Worm (Caenorhabditis elegans): ENCODE measurements around the gene F54B8.4.
"Not testable (repeated sequence)": the region's sequence is repeated elsewhere in the genome, so short reads cannot be mapped to it uniquely, and the experiment has no call there.

Gene F54B8.4

ce11 chrV:15803748-15804147 lies 12.4 kb upstream of the F54B8.4 start, which contains the start of gene T26E4.18:
TSS of gene T26E4.18 (minus strand) at chrV:15803848.
- not testable (repeated sequence) for TF ChIP-seq ceh-13 (GFP tag; optimal IDR thresholded peaks at IDR 0.05); ets-7 (tag; optimal IDR thresholded peaks at IDR 0.05); B0310.2 (tag; optimal IDR thresholded peaks at IDR 0.05)

ce11 chrV:15807420-15807819 lies 8.8 kb upstream of the F54B8.4 start, which contains the start of gene srsx-38:
TSS of gene srsx-38 (minus strand) at chrV:15807520.
- TF ChIP-seq sea-1 (GFP tag; conservative IDR thresholded peaks at IDR 0.05); ceh-36 (tag; optimal IDR thresholded peaks at IDR 0.05); hnd-1 (tag; optimal IDR thresholded peaks at IDR 0.05): not testable (repeated sequence)

- TF ChIP-seq ceh-13 (GFP tag; optimal IDR thresholded peaks at IDR 0.05), result no peak
Observed at ce11 chrV:15809543-15809942, 6.6 kb upstream of the F54B8.4 start, which contains the start of gene srsx-36. TSS of gene srsx-36 (minus strand) at chrV:15809643.

- no peak for TF ChIP-seq tbx-37 (GFP tag; conservative IDR thresholded peaks at IDR 0.05)
- no peak for TF ChIP-seq ets-7 (tag; optimal IDR thresholded peaks at IDR 0.05)
- no peak for TF ChIP-seq ceh-13 (GFP tag; optimal IDR thresholded peaks at IDR 0.05)
- no peak for TF ChIP-seq hnd-1 (tag; optimal IDR thresholded peaks at IDR 0.05)
- TF ChIP-seq tbx-11 (GFP tag; IDR thresholded peaks at IDR 0.05), result no peak
- no peak for TF ChIP-seq ceh-36 (tag; optimal IDR thresholded peaks at IDR 0.05)
- TF ChIP-seq pes-1 (GFP tag; IDR thresholded peaks at IDR 0.05), result no peak
- no peak for TF ChIP-seq F13C5.2 (tag; optimal IDR thresholded peaks at IDR 0.05)
- no peak for TF ChIP-seq ama-1 (optimal IDR thresholded peaks at IDR 0.05)
- no peak for TF ChIP-seq hmg-4 (GFP tag; optimal IDR thresholded peaks at IDR 0.05)
Observed at ce11 chrV:15810446-15810845, 5.7 kb upstream of the F54B8.4 start, which contains the start of gene F54B8.1. TSS of gene F54B8.1 (plus strand) at chrV:15810746.

- not testable (repeated sequence) for TF ChIP-seq tra-4 (tag; optimal IDR thresholded peaks at IDR 0.05); scrt-1 (GFP tag; IDR thresholded peaks at IDR 0.05); aly-1 (tag; optimal IDR thresholded peaks at IDR 0.05)
Observed at ce11 chrV:15811982-15812381, 4.2 kb upstream of the F54B8.4 start, which contains the start of gene nhr-282. TSS of gene nhr-282 (plus strand) at chrV:15812282.

- TF ChIP-seq F13C5.2 (tag; optimal IDR thresholded peaks at IDR 0.05) (no peak), ceh-13 (GFP tag; optimal IDR thresholded peaks at IDR 0.05) (no peak), pes-1 (GFP tag; IDR thresholded peaks at IDR 0.05) (no peak), ets-7 (tag; optimal IDR thresholded peaks at IDR 0.05) (no peak), aly-1 (tag; optimal IDR thresholded peaks at IDR 0.05) (no peak), ceh-36 (tag; optimal IDR thresholded peaks at IDR 0.05) (no peak), tbx-11 (GFP tag; IDR thresholded peaks at IDR 0.05) (no peak), sea-1 (GFP tag; conservative IDR thresholded peaks at IDR 0.05) (no peak), hmg-4 (GFP tag; optimal IDR thresholded peaks at IDR 0.05) (no peak), scrt-1 (GFP tag; IDR thresholded peaks at IDR 0.05) (no peak), flt-1 (GFP tag; IDR thresholded peaks at IDR 0.05) (no peak), hnd-1 (tag; optimal IDR thresholded peaks at IDR 0.05) (no peak)
Observed at ce11 chrV:15817746-15818145, 1.6 kb downstream of the F54B8.4 start, which contains the start of gene abf-3. TSS of gene abf-3 (minus strand) at chrV:15817846.

DNA sequence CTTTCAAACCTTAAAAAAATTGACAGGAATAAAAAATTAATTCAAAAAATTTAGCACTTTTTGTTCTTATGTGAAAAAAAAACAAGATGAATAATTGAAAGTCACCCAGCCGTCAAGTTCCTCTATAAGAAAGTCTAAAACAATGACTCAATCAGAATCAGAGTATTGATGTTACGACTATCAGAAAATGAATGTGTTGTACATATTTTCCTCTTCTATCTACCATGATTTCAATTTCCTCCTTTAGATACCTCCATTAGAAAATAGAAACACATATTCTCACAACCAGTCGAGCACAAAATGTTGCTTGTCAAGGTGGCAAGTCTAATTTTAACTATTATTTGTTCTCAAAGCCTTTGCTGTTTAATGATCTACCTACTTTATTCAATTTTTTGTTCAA lies 3.8 kb downstream of the F54B8.4 start, which contains the start of gene srbc-48:
TSS of gene srbc-48 (plus strand) at position 301 of the 400 bp plus-strand sequence.
- TF ChIP-seq ceh-36 (tag; optimal IDR thresholded peaks at IDR 0.05) (no peak), tbx-11 (GFP tag; IDR thresholded peaks at IDR 0.05) (no peak), aly-1 (tag; optimal IDR thresholded peaks at IDR 0.05) (no peak), ceh-13 (GFP tag; optimal IDR thresholded peaks at IDR 0.05) (no peak), B0310.2 (tag; optimal IDR thresholded peaks at IDR 0.05) (no peak), flt-1 (GFP tag; IDR thresholded peaks at IDR 0.05) (no peak), sea-1 (GFP tag; conservative IDR thresholded peaks at IDR 0.05) (no peak), scrt-1 (GFP tag; IDR thresholded peaks at IDR 0.05) (no peak), hmbx-1 (tag; optimal IDR thresholded peaks at IDR 0.05) (no peak), pes-1 (GFP tag; IDR thresholded peaks at IDR 0.05) (no peak), ama-1 (optimal IDR thresholded peaks at IDR 0.05) (no peak), F13C5.2 (tag; optimal IDR thresholded peaks at IDR 0.05) (no peak), tra-4 (tag; optimal IDR thresholded peaks at IDR 0.05) (no peak), tbx-37 (GFP tag; conservative IDR thresholded peaks at IDR 0.05) (no peak), ets-7 (tag; optimal IDR thresholded peaks at IDR 0.05) (no peak), hmg-4 (GFP tag; optimal IDR thresholded peaks at IDR 0.05) (no peak), hnd-1 (tag; optimal IDR thresholded peaks at IDR 0.05) (no peak)

DNA sequence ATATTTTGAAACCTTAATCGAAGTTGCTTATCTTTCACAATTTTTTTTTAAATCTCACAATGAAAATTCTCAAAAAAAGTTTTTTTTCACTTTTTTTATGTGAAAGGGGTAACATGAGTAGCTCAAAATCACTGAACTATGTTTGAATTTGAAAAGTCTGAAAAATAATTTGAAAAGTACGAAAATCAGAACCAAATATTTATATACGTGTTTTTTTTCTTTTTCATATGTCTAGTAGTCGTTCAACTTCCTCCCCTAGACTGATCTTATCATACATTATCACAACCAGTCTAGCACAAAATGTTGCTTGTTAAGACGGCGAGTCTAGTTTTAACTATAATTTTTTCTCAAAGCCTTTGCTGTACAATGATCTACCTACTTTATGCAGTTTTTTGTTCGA lies 5.2 kb downstream of the F54B8.4 start, which contains the start of gene srbc-49:
TSS of gene srbc-49 (plus strand) at position 301 of the 400 bp plus-strand sequence.
- TF ChIP-seq ama-1 (optimal IDR thresholded peaks at IDR 0.05) (no peak), hmbx-1 (tag; optimal IDR thresholded peaks at IDR 0.05) (no peak), ets-7 (tag; optimal IDR thresholded peaks at IDR 0.05) (no peak), hnd-1 (tag; optimal IDR thresholded peaks at IDR 0.05) (no peak), sea-1 (GFP tag; conservative IDR thresholded peaks at IDR 0.05) (no peak), pes-1 (GFP tag; IDR thresholded peaks at IDR 0.05) (no peak), hmg-4 (GFP tag; optimal IDR thresholded peaks at IDR 0.05) (no peak), aly-1 (tag; optimal IDR thresholded peaks at IDR 0.05) (no peak), tbx-11 (GFP tag; IDR thresholded peaks at IDR 0.05) (no peak), tra-4 (tag; optimal IDR thresholded peaks at IDR 0.05) (no peak)

- TF ChIP-seq ceh-13 (GFP tag; optimal IDR thresholded peaks at IDR 0.05), result no peak
- no peak for TF ChIP-seq sea-1 (GFP tag; conservative IDR thresholded peaks at IDR 0.05)
- no peak for TF ChIP-seq F13C5.2 (tag; optimal IDR thresholded peaks at IDR 0.05)
- TF ChIP-seq ama-1 (optimal IDR thresholded peaks at IDR 0.05), result no peak
- TF ChIP-seq ceh-36 (tag; optimal IDR thresholded peaks at IDR 0.05), result no peak
Observed at ce11 chrV:15824866-15825265, 8.7 kb downstream of the F54B8.4 start, which contains the start of gene srbc-50. TSS of gene srbc-50 (minus strand) at chrV:15824966.
